Fruit fly (Drosophila melanogaster): Measurements from ENCODE around the gene SF2.

Gene SF2

dm6 chr3R:16338342-16338741 lies 3.4 kb downstream of the SF2 start (continued):
- TF ChIP-seq crol (GFP tag; IDR thresholded peaks at IDR 0.05) (no peak), Tbp (GFP tag; optimal IDR thresholded peaks at IDR 0.05) (peak; percentile 92), Stat92E (GFP tag; optimal IDR thresholded peaks at IDR 0.05) (peak in 1 of 3 experiments; percentile 89), Ets97D (GFP tag; optimal IDR thresholded peaks at IDR 0.05) (peak; percentile 39), CG2889 (GFP tag; IDR thresholded peaks at IDR 0.05) (no peak), peb (GFP tag; IDR thresholded peaks at IDR 0.05) (no peak), CG12659 (GFP tag; optimal IDR thresholded peaks at IDR 0.05) (peak; percentile 47), sqz (GFP tag; optimal IDR thresholded peaks at IDR 0.05) (peak; percentile 2), MBD-R2 (GFP tag; IDR thresholded peaks at IDR 0.05) (peak; percentile 41; the same call in 1 of the 2 replicates), CG4360 (GFP tag; IDR thresholded peaks at IDR 0.05) (peak; percentile 97), CG1647 (GFP tag; optimal IDR thresholded peaks at IDR 0.05) (no peak), CoRest (tag; optimal IDR thresholded peaks at IDR 0.05) (peak; percentile 9), gro (GFP tag; optimal IDR thresholded peaks at IDR 0.05) (peak; percentile 40), Dip3 (GFP tag; optimal IDR thresholded peaks at IDR 0.05) (no peak), gsb-n (tag; optimal IDR thresholded peaks at IDR 0.05) (peak; percentile 15), wek (GFP tag; optimal IDR thresholded peaks at IDR 0.05) (no peak), CG17361 (GFP tag; IDR thresholded peaks at IDR 0.05) (peak; percentile 18; the same call in 1 of the 3 replicates), so (GFP tag; IDR thresholded peaks at IDR 0.05) (no peak), CTCF (GFP tag; optimal IDR thresholded peaks at IDR 0.05) (peak; percentile 23), CG14710 (tag; optimal IDR thresholded peaks at IDR 0.05) (peak; percentile 71), YL-1 (GFP tag; optimal IDR thresholded peaks at IDR 0.05) (peak; percentile 30), Dll (GFP tag; IDR thresholded peaks at IDR 0.05; ENCODE audit: partially characterized antibody) (0 out of 4 replicates have a peak, but pooled peaks have one; percentile 19), ci (GFP tag; IDR thresholded peaks at IDR 0.05) (0 out of 3 replicates have a peak, but pooled peaks have one; percentile 22), CG10267 (tag; optimal IDR thresholded peaks at IDR 0.05) (peak; percentile 54), Gug (GFP tag; IDR thresholded peaks at IDR 0.05) (no peak), CG6689 (GFP tag; IDR thresholded peaks at IDR 0.05) (no peak), NC2β (GFP tag; optimal IDR thresholded peaks at IDR 0.05) (peak; percentile 87), CG8388 (GFP tag; optimal IDR thresholded peaks at IDR 0.05) (no peak), MESR4 (GFP tag; optimal IDR thresholded peaks at IDR 0.05) (peak; percentile 45), Fer3 (tag; optimal IDR thresholded peaks at IDR 0.05) (no peak), grau (tag; optimal IDR thresholded peaks at IDR 0.05) (peak; percentile 25), maf-S (GFP tag; optimal IDR thresholded peaks at IDR 0.05) (peak; percentile 9), sens (GFP tag) (peak; percentile 63), CG6272 (GFP tag; IDR thresholded peaks at IDR 0.05) (no peak), sr (GFP tag; IDR thresholded peaks at IDR 0.05) (0 out of 3 replicates have a peak, but pooled peaks have one; percentile 16), CG11504 (tag; optimal IDR thresholded peaks at IDR 0.05) (peak; percentile 30), CG8765 (GFP tag; IDR thresholded peaks at IDR 0.05) (no peak), az2 (GFP tag; optimal IDR thresholded peaks at IDR 0.05) (no peak), CG3726 (GFP tag; IDR thresholded peaks at IDR 0.05) (no peak), HLHmδ (GFP tag; optimal IDR thresholded peaks at IDR 0.05) (no peak), CG12769 (tag; optimal IDR thresholded peaks at IDR 0.05) (peak; percentile 26), vnd (GFP tag; IDR thresholded peaks at IDR 0.05; ENCODE audit: partially characterized antibody) (no peak), CG15601 (tag; optimal IDR thresholded peaks at IDR 0.05) (peak; percentile 26), CG30020 (tag; optimal IDR thresholded peaks at IDR 0.05) (peak; percentile 10), CG2116 (GFP tag; optimal IDR thresholded peaks at IDR 0.05) (peak; percentile 44), CG12391 (tag; optimal IDR thresholded peaks at IDR 0.05) (peak; percentile 32), E2f2 (GFP tag; IDR thresholded peaks at IDR 0.05) (peak; percentile 98), fu2 (GFP tag; optimal IDR thresholded peaks at IDR 0.05) (no peak), dimm (GFP tag; IDR thresholded peaks at IDR 0.05) (no peak), CG4617 (GFP tag; optimal IDR thresholded peaks at IDR 0.05; ENCODE audit: borderline replicate concordance) (no peak), CG32532 (GFP tag; IDR thresholded peaks at IDR 0.05) (no peak), CG7745 (tag; optimal IDR thresholded peaks at IDR 0.05) (peak; percentile 28)
